Fruit fly (Drosophila melanogaster) whole organism, embryonic: Measurements from ENCODE around the gene CG11771.

Source experiments
- Blimp-1 ChIP-seq: fragments of 200-800 bp; sonication (Bioruptor generic); optimal IDR thresholded peaks from 3 replicates; lab custom pipeline; 2018; ENCODE audit warnings: missing biosample characterization, missing genetic modification characterization, mild to moderate bottlenecking, moderate library complexity, missing genetic modification reagents
- CG10366 ChIP-seq: fragments of 200-800 bp; sonication (Bioruptor generic); IDR thresholded peaks from 2 replicates; pipeline ENCODE4 v1.3.6; 2022; ENCODE audit warnings: missing biosample characterization, missing genetic modification characterization
- CG12155 ChIP-seq: fragments of 200-800 bp; sonication (Bioruptor generic); optimal IDR thresholded peaks from 3 replicates; lab custom pipeline; 2016; ENCODE audit warnings: missing biosample characterization, missing genetic modification characterization
- CG12769 ChIP-seq: fragments of 200-800 bp; sonication (Bioruptor generic); optimal IDR thresholded peaks from 2 replicates; lab custom pipeline; 2019; ENCODE audit warnings: missing biosample characterization, mild to moderate bottlenecking, missing genetic modification characterization, moderate library complexity
- CG13123 ChIP-seq: fragments of 200-800 bp; sonication (Bioruptor generic); optimal IDR thresholded peaks from 2 replicates; lab custom pipeline; 2016; ENCODE audit warnings: missing biosample characterization, missing genetic modification characterization
- CG15696 ChIP-seq: fragments of 200-800 bp; sonication (Bioruptor generic); optimal IDR thresholded peaks from 2 replicates; lab custom pipeline; 2019; ENCODE audit warnings: missing biosample characterization, mild to moderate bottlenecking, missing genetic modification characterization, moderate library complexity
- CG1647 ChIP-seq: fragments of 200-800 bp; sonication (Bioruptor generic); optimal IDR thresholded peaks from 3 replicates; lab custom pipeline; 2016; ENCODE audit warnings: missing biosample characterization, missing genetic modification characterization
- CG17361 ChIP-seq: fragments of 200-800 bp; sonication (Bioruptor generic); IDR thresholded peaks from 3 replicates; pipeline ENCODE4 v1.3.6; 2022; ENCODE audit warnings: missing biosample characterization, missing genetic modification characterization
- CG18011 ChIP-seq: fragments of 200-800 bp; sonication (Bioruptor generic); optimal IDR thresholded peaks from 2 replicates; lab custom pipeline; 2017; ENCODE audit warnings: missing biosample characterization, missing genetic modification characterization, mild to moderate bottlenecking, moderate library complexity, missing genotype
- CG18619 ChIP-seq: fragments of 200-800 bp; sonication (Bioruptor generic); optimal IDR thresholded peaks from 3 replicates; lab custom pipeline; 2017; ENCODE audit warnings: missing biosample characterization, mild to moderate bottlenecking, missing genetic modification characterization
- CG2202 ChIP-seq: fragments of 200-800 bp; sonication (Bioruptor generic); optimal IDR thresholded peaks from 2 replicates; lab custom pipeline; 2018; ENCODE audit warnings: missing biosample characterization, mild to moderate bottlenecking, missing genetic modification characterization
- CG2712 ChIP-seq: fragments of 200-800 bp; optimal IDR thresholded peaks from 3 replicates; lab custom pipeline; 2019; ENCODE audit warnings: missing biosample characterization, mild to moderate bottlenecking, missing genetic modification characterization, moderate library complexity
- CG31441 ChIP-seq: fragments of 200-800 bp; sonication (Bioruptor generic); IDR thresholded peaks from 2 replicates; pipeline ENCODE4 v1.3.6; 2022; ENCODE audit warnings: missing biosample characterization, missing genetic modification characterization
- CG32772 ChIP-seq: fragments of 200-800 bp; sonication (Bioruptor generic); IDR thresholded peaks from 2 replicates; pipeline ENCODE4 v1.3.6; 2022; ENCODE audit warnings: missing biosample characterization, missing genetic modification characterization
- CG4282 ChIP-seq: fragments of 200-800 bp; sonication (Bioruptor generic); optimal IDR thresholded peaks from 2 replicates; lab custom pipeline; 2016; ENCODE audit warnings: missing biosample characterization, missing genetic modification characterization
- CG43689 ChIP-seq: fragments of 200-800 bp; sonication (Bioruptor generic); IDR thresholded peaks from 2 replicates; pipeline ENCODE4 v1.3.6; 2022; ENCODE audit warnings: missing biosample characterization, missing genetic modification characterization
- CG5245 ChIP-seq: fragments of 200-800 bp; sonication (Bioruptor generic); optimal IDR thresholded peaks from 3 replicates; lab custom pipeline; 2016; ENCODE audit warnings: missing biosample characterization, missing genetic modification characterization
- CG6689 ChIP-seq: fragments of 200-800 bp; sonication (Bioruptor generic); IDR thresholded peaks from 2 replicates; pipeline ENCODE4 v1.3.6; 2022; ENCODE audit warnings: missing biosample characterization, missing genetic modification characterization
- CG7556 ChIP-seq: fragments of 200-800 bp; sonication (Bioruptor generic); optimal IDR thresholded peaks from 2 replicates; lab custom pipeline; 2017; ENCODE audit warnings: missing biosample characterization, mild to moderate bottlenecking, missing genetic modification characterization
- CG7745 ChIP-seq: fragments of 200-800 bp; sonication (Bioruptor generic); optimal IDR thresholded peaks from 2 replicates; lab custom pipeline; 2018; ENCODE audit warnings: missing biosample characterization, mild to moderate bottlenecking, missing genetic modification characterization, moderate library complexity
- CG7786 ChIP-seq: fragments of 200-800 bp; sonication (Bioruptor generic); optimal IDR thresholded peaks from 2 replicates; lab custom pipeline; 2016; ENCODE audit warnings: missing biosample characterization, missing genetic modification characterization
- Camta ChIP-seq: fragments of 200-800 bp; sonication (Bioruptor generic); optimal IDR thresholded peaks from 2 replicates; lab custom pipeline; 2016; ENCODE audit warnings: missing biosample characterization, missing genetic modification characterization
- Dfd ChIP-seq, 2 experiments: fragments of >200 bp; optimal IDR thresholded peaks; 2 replicates each; lab custom pipeline; 2017; ENCODE audit warnings: missing biosample characterization in 2 of 2, missing genetic modification characterization in 2 of 2
- Dll ChIP-seq: fragments of 200-800 bp; sonication (Bioruptor generic); IDR thresholded peaks from 4 replicates; pipeline ENCODE4 v1.3.6; 2022; ENCODE audit warnings: missing biosample characterization, missing genetic modification characterization; ENCODE audit not compliant: partially characterized antibody
- Eip74EF ChIP-seq, 2 experiments: fragments of 200-800 bp in 1 of 2; fragments of >200 bp in 1 of 2; sonication (Bioruptor generic) in 1 of 2; optimal IDR thresholded peaks; 2 replicates each; lab custom pipeline; 2017 to 2019; ENCODE audit warnings: missing biosample characterization in 2 of 2, missing genetic modification characterization in 2 of 2, mild to moderate bottlenecking in 1 of 2, moderate library complexity in 1 of 2
- Fer3 ChIP-seq: fragments of 200-800 bp; sonication (Bioruptor generic); optimal IDR thresholded peaks from 2 replicates; lab custom pipeline; 2018; ENCODE audit warnings: missing biosample characterization, mild to moderate bottlenecking, missing genetic modification characterization, moderate library complexity
- Gsc ChIP-seq: fragments of 200-800 bp; sonication (Bioruptor generic); IDR thresholded peaks from 2 replicates; pipeline ENCODE4 v1.3.6; 2022; ENCODE audit warnings: missing biosample characterization, missing genetic modification characterization
- Hr3 ChIP-seq: fragments of 200-800 bp; sonication (Bioruptor generic); optimal IDR thresholded peaks from 3 replicates; lab custom pipeline; 2016; ENCODE audit warnings: missing biosample characterization, missing genetic modification characterization
- Hsf ChIP-seq: fragments of 200-800 bp; sonication (Bioruptor generic); optimal IDR thresholded peaks from 3 replicates; lab custom pipeline; 2016; ENCODE audit warnings: missing biosample characterization, missing genetic modification characterization
- Kr ChIP-seq: fragments of 200-800 bp; sonication (Bioruptor generic); optimal IDR thresholded peaks from 2 replicates; lab custom pipeline; 2017; ENCODE audit warnings: missing biosample characterization, mild to moderate bottlenecking, missing genetic modification characterization
- MESR4 ChIP-seq: fragments of 200-800 bp; sonication (Bioruptor generic); optimal IDR thresholded peaks from 2 replicates; lab custom pipeline; 2018; ENCODE audit warnings: missing biosample characterization, mild to moderate bottlenecking, missing genetic modification characterization, moderate library complexity
- Rx ChIP-seq: fragments of 200-800 bp; sonication (Bioruptor generic); IDR thresholded peaks from 2 replicates; pipeline ENCODE4 v1.3.6; 2022; ENCODE audit warnings: missing biosample characterization, missing genetic modification characterization
- Scr ChIP-seq: fragments of 200-800 bp; sonication (Bioruptor generic); IDR thresholded peaks from 2 replicates; pipeline ENCODE4 v1.3.6; 2022; ENCODE audit warnings: missing biosample characterization, missing genetic modification characterization; ENCODE audit not compliant: partially characterized antibody
- Six4 ChIP-seq: fragments of 200-800 bp; sonication (Bioruptor generic); optimal IDR thresholded peaks from 2 replicates; lab custom pipeline; 2016; ENCODE audit warnings: missing biosample characterization, missing genetic modification characterization
- Xbp1 ChIP-seq: fragments of 200-800 bp; sonication (Bioruptor generic); optimal IDR thresholded peaks from 3 replicates; lab custom pipeline; 2016; ENCODE audit warnings: missing biosample characterization, mild to moderate bottlenecking, missing genetic modification characterization
- ara ChIP-seq: fragments of 200-800 bp; sonication (Bioruptor generic); IDR thresholded peaks from 2 replicates; pipeline ENCODE4 v1.3.6; 2022; ENCODE audit warnings: missing biosample characterization, missing genetic modification characterization
- ase ChIP-seq: fragments of 200-800 bp; sonication (Bioruptor generic); IDR thresholded peaks from 3 replicates; pipeline ENCODE4 v1.3.6; 2022; ENCODE audit warnings: missing biosample characterization, missing genetic modification characterization
- az2 ChIP-seq: fragments of 200-800 bp; sonication (Bioruptor generic); optimal IDR thresholded peaks from 3 replicates; lab custom pipeline; 2016; ENCODE audit warnings: missing biosample characterization, missing genetic modification characterization
- cg ChIP-seq: fragments of 200-800 bp; sonication (Bioruptor generic); optimal IDR thresholded peaks from 3 replicates; lab custom pipeline; 2019; ENCODE audit warnings: missing biosample characterization, mild to moderate bottlenecking, missing genetic modification characterization, moderate library complexity
- da ChIP-seq: fragments of 200-800 bp; sonication (Bioruptor generic); optimal IDR thresholded peaks from 2 replicates; lab custom pipeline; 2016; ENCODE audit warnings: missing biosample characterization, missing genetic modification characterization
- ewg ChIP-seq: fragments of 200-800 bp; sonication (Bioruptor generic); optimal IDR thresholded peaks from 3 replicates; lab custom pipeline; 2017; ENCODE audit warnings: mild to moderate bottlenecking, missing biosample characterization, missing genetic modification reagents, missing genetic modification characterization
- gcm2 ChIP-seq: fragments of 200-800 bp; sonication (Bioruptor generic); optimal IDR thresholded peaks from 2 replicates; lab custom pipeline; 2016; ENCODE audit warnings: missing biosample characterization, missing genetic modification characterization
- gem ChIP-seq: fragments of 200-800 bp; sonication (Bioruptor generic); optimal IDR thresholded peaks from 2 replicates; lab custom pipeline; 2019; ENCODE audit warnings: missing biosample characterization, mild to moderate bottlenecking, missing genetic modification characterization, moderate library complexity
- insv ChIP-seq, 2 experiments: fragments of 200-800 bp; sonication (Bioruptor generic); optimal IDR thresholded peaks; 3 replicates each; lab custom pipeline; 2016 to 2018; ENCODE audit warnings: missing biosample characterization in 2 of 2, missing genetic modification characterization in 2 of 2
- pnt ChIP-seq: fragments of 200-800 bp; sonication (Bioruptor generic); optimal IDR thresholded peaks from 3 replicates; lab custom pipeline; 2016; ENCODE audit warnings: missing biosample characterization, missing genetic modification characterization
- stc ChIP-seq: fragments of 200-800 bp; sonication (Bioruptor generic); IDR thresholded peaks from 2 replicates; pipeline ENCODE4 v1.3.6; 2022; ENCODE audit warnings: missing biosample characterization, missing genetic modification characterization
- tin ChIP-seq: fragments of 200-800 bp; sonication (Bioruptor generic); optimal IDR thresholded peaks from 3 replicates; lab custom pipeline; 2016; ENCODE audit warnings: missing biosample characterization, missing genetic modification characterization
- vfl ChIP-seq: fragments of 200-800 bp; sonication (Bioruptor generic); optimal IDR thresholded peaks from 2 replicates; lab custom pipeline; 2016; ENCODE audit warnings: missing biosample characterization, missing genetic modification characterization
- zen ChIP-seq: fragments of 200-800 bp; sonication (Bioruptor generic); optimal IDR thresholded peaks from 3 replicates; lab custom pipeline; 2018; ENCODE audit warnings: missing biosample characterization, mild to moderate bottlenecking, missing genetic modification characterization, moderate library complexity

The CG11771 gene

dm6 chr3R:24917814-24918636 lies 13.8 kb upstream of the CG11771 start, which contains the start of the genes PIG-S, sud1 and CG11168 (continued):
- TF ChIP-seq CG18011 (no peak), Dll (peak; percentile 98), Dfd (GFP tag; optimal IDR thresholded peaks at IDR 0.05; lab: Kevin White, UChicago) (no peak), CG13123 (peak; percentile 48), CG18619 (no peak), CG15696 (tag; lab: Kevin White, UChicago) (peak; percentile 63), CG4282 (GFP tag; lab: Kevin White, UChicago) (no peak), Rx (peak; percentile 35), insv (GFP tag; optimal IDR thresholded peaks at IDR 0.05; lab: Kevin White, UChicago) (peak in 1 of 2 experiments; percentile 80), CG43689 (GFP tag; lab: Robert Waterston, UW) (no peak), CG12155 (GFP tag; lab: Kevin White, UChicago) (peak; percentile 48), Blimp-1 (GFP tag; lab: Kevin White, UChicago) (no peak), ewg (GFP tag; lab: Kevin White, UChicago) (no peak), pnt (GFP tag; lab: Kevin White, UChicago) (no peak), tin (GFP tag; lab: Kevin White, UChicago) (peak; percentile 57), Hsf (GFP tag; lab: Kevin White, UChicago) (no peak), CG7745 (tag; lab: Kevin White, UChicago) (no peak), CG17361 (GFP tag; lab: Robert Waterston, UW) (no peak; the same call in 1 of the 3 replicates), CG1647 (GFP tag; lab: Kevin White, UChicago) (no peak), Gsc (no peak), CG7556 (GFP tag; lab: Kevin White, UChicago) (no peak), Eip74EF (GFP tag; optimal IDR thresholded peaks at IDR 0.05; lab: Kevin White, UChicago) (no peak), da (GFP tag; lab: Kevin White, UChicago) (no peak), Kr (GFP tag; lab: Kevin White, UChicago) (no peak), CG12769 (tag; lab: Kevin White, UChicago) (peak; percentile 42), vfl (GFP tag; lab: Kevin White, UChicago) (no peak), CG2202 (tag; lab: Kevin White, UChicago) (no peak), CG7786 (GFP tag; lab: Kevin White, UChicago) (no peak), ase (GFP tag; lab: Robert Waterston, UW) (no peak), CG2712 (peak; percentile 75), Fer3 (no peak), cg (GFP tag; lab: Kevin White, UChicago) (no peak), az2 (GFP tag; lab: Kevin White, UChicago) (peak; percentile 61), Camta (GFP tag; lab: Kevin White, UChicago) (no peak), Xbp1 (GFP tag; lab: Kevin White, UChicago) (peak; percentile 70), gem (peak; percentile 82), MESR4 (GFP tag; lab: Kevin White, UChicago) (peak; percentile 38), CG32772 (GFP tag; lab: Robert Waterston, UW) (peak; percentile 55), gcm2 (GFP tag; lab: Kevin White, UChicago) (no peak), CG31441 (no peak; the same call in 1 of the 2 replicates), CG10366 (peak; percentile 73), zen (tag; lab: Kevin White, UChicago) (peak; percentile 65), Six4 (GFP tag; lab: Kevin White, UChicago) (peak; percentile 25), stc (GFP tag; lab: Robert Waterston, UW) (no peak), CG5245 (GFP tag; lab: Kevin White, UChicago) (no peak), Scr (GFP tag; lab: Robert Waterston, UW) (peak; percentile 96), Hr3 (peak; percentile 84), CG6689 (GFP tag; lab: Robert Waterston, UW) (0 out of 2 replicates have a peak, but pooled peaks have one; percentile 24), ara (GFP tag; lab: Robert Waterston, UW) (peak; percentile 8; the same call in 1 of the 2 replicates)
